Worm (Caenorhabditis elegans) whole organism, L1 larva: ENCODE results near the gene ckb-2.
A peak's percentile ranks its signal among the peaks of the same experiment; 100 is the strongest.

Experiments used
- C34B4.2 ChIP-seq: sonication (generic microtip); optimal IDR thresholded peaks from 2 replicates; lab custom pipeline; 2017; ENCODE audit warnings: mild to moderate bottlenecking, missing genetic modification characterization, missing compliant biosample characterization
- F16B12.6 ChIP-seq: fragments of 150-350 bp; optimal IDR thresholded peaks from 2 replicates; lab custom pipeline; 2014; ENCODE audit warnings: missing biosample characterization, missing genetic modification characterization
- Y116A8C.19 ChIP-seq: sonication (generic microtip); optimal IDR thresholded peaks from 2 replicates; lab custom pipeline; 2016; ENCODE audit warnings: missing compliant biosample characterization, missing genetic modification characterization, borderline replicate concordance
- aha-1 ChIP-seq: fragments of 150-350 bp; optimal IDR thresholded peaks from 2 replicates; lab custom pipeline; 2014; ENCODE audit warnings: missing biosample characterization, missing genetic modification characterization
- alr-1 ChIP-seq: fragments of 200-800 bp; sonication (Bioruptor generic); optimal IDR thresholded peaks from 2 replicates; lab custom pipeline; 2018; ENCODE audit warnings: borderline replicate concordance, mild to moderate bottlenecking, missing genetic modification characterization, missing compliant biosample characterization
- blmp-1 ChIP-seq: fragments of 150-350 bp; optimal IDR thresholded peaks from 2 replicates; lab custom pipeline; 2014; ENCODE audit warnings: missing biosample characterization, missing genetic modification characterization
- ceh-63 ChIP-seq: fragments of 200-800 bp; sonication (Bioruptor generic); optimal IDR thresholded peaks from 2 replicates; lab custom pipeline; 2018; ENCODE audit warnings: mild to moderate bottlenecking, missing genetic modification characterization, missing compliant biosample characterization
- ceh-8 ChIP-seq: fragments of 200-800 bp; sonication (Bioruptor generic); optimal IDR thresholded peaks from 2 replicates; lab custom pipeline; 2018; ENCODE audit warnings: mild to moderate bottlenecking, missing genetic modification characterization, moderate library complexity, missing compliant biosample characterization
- ceh-90 ChIP-seq: sonication (generic microtip); optimal IDR thresholded peaks from 2 replicates; lab custom pipeline; 2016; ENCODE audit warnings: missing genetic modification characterization, missing compliant biosample characterization
- dpl-1 ChIP-seq, 3 experiments: fragments of 150-350 bp in 2 of 3; sonication (generic microtip) in 1 of 3; optimal IDR thresholded peaks; 2 replicates each; lab custom pipeline; 2014 to 2017; ENCODE audit warnings: missing biosample characterization in 3 of 3, missing genetic modification characterization in 3 of 3, missing genetic modification reagents in 3 of 3
- dsc-1 ChIP-seq: sonication (generic microtip); optimal IDR thresholded peaks from 2 replicates; lab custom pipeline; 2016; ENCODE audit warnings: mild to moderate bottlenecking, missing genetic modification characterization, missing compliant biosample characterization
- elt-2 ChIP-seq: sonication (generic microtip); optimal IDR thresholded peaks from 2 replicates; lab custom pipeline; 2016; ENCODE audit warnings: missing genetic modification characterization, mild to moderate bottlenecking, inconsistent platforms, missing compliant biosample characterization, missing genetic modification reagents
- elt-3 ChIP-seq, 6 experiments: fragments of 150-350 bp in 1 of 6; sonication (generic microtip); optimal IDR thresholded peaks; 2 replicates each; lab custom pipeline; 2017 to 2018; ENCODE audit warnings: missing biosample characterization in 6 of 6, missing genetic modification characterization in 6 of 6, inconsistent platforms in 1 of 6
- ets-5 ChIP-seq: fragments of 200-800 bp; sonication (Bioruptor generic); IDR thresholded peaks from 2 replicates; pipeline ENCODE4 v1.3.6; 2022; ENCODE audit warnings: missing genetic modification characterization, missing compliant biosample characterization
- fkh-8 ChIP-seq: sonication (generic microtip); optimal IDR thresholded peaks from 2 replicates; lab custom pipeline; 2016; ENCODE audit warnings: mild to moderate bottlenecking, missing genetic modification characterization, missing compliant biosample characterization
- grh-1 ChIP-seq: fragments of 200-800 bp; sonication (Bioruptor generic); IDR thresholded peaks from 2 replicates; pipeline ENCODE4 v1.3.6; 2022; ENCODE audit warnings: missing genetic modification reagents, missing genetic modification characterization, missing compliant biosample characterization
- hlh-17 ChIP-seq: fragments of 200-800 bp; sonication (Bioruptor generic); optimal IDR thresholded peaks from 2 replicates; lab custom pipeline; 2018; ENCODE audit warnings: missing genetic modification characterization, mild to moderate bottlenecking, missing compliant biosample characterization, moderate library complexity, borderline replicate concordance
- hlh-4 ChIP-seq: sonication (generic microtip); optimal IDR thresholded peaks from 2 replicates; lab custom pipeline; 2016; ENCODE audit warnings: mild to moderate bottlenecking, missing genetic modification characterization, missing compliant biosample characterization
- hpl-2 ChIP-seq: fragments of 150-350 bp; optimal IDR thresholded peaks from 2 replicates; lab custom pipeline; 2014; ENCODE audit warnings: missing biosample characterization, missing genetic modification reagents, missing genetic modification characterization
- irx-1 ChIP-seq: sonication (generic microtip); optimal IDR thresholded peaks from 2 replicates; lab custom pipeline; 2016; ENCODE audit warnings: missing genetic modification characterization, missing compliant biosample characterization
- isw-1 ChIP-seq: fragments of 200-800 bp; sonication (Bioruptor generic); IDR thresholded peaks from 2 replicates; pipeline ENCODE4 v1.3.6; 2022; ENCODE audit warnings: missing genetic modification characterization, missing compliant biosample characterization
- lin-14 ChIP-seq: fragments of 200-800 bp; sonication (Bioruptor generic); optimal IDR thresholded peaks from 2 replicates; lab custom pipeline; 2018; ENCODE audit warnings: mild to moderate bottlenecking, missing genetic modification characterization, moderate library complexity, missing compliant biosample characterization
- lin-15B ChIP-seq: fragments of 150-350 bp; sonication (generic microtip); optimal IDR thresholded peaks from 3 replicates; lab custom pipeline; 2014; ENCODE audit warnings: missing biosample characterization, missing genetic modification characterization
- lin-35 ChIP-seq, 2 experiments: fragments of 150-350 bp; optimal IDR thresholded peaks; 2 replicates each; lab custom pipeline; 2014; ENCODE audit warnings: missing biosample characterization in 2 of 2, missing genetic modification characterization in 2 of 2, missing genetic modification reagents in 2 of 2
- lin-39 ChIP-seq: fragments of 150-350 bp; optimal IDR thresholded peaks from 2 replicates; lab custom pipeline; 2014; ENCODE audit warnings: missing biosample characterization, missing genetic modification reagents, missing genetic modification characterization
- lir-3 ChIP-seq: sonication (generic microtip); optimal IDR thresholded peaks from 2 replicates; lab custom pipeline; 2016; ENCODE audit warnings: mild to moderate bottlenecking, missing genetic modification characterization, moderate library complexity, missing compliant biosample characterization; ENCODE audit not compliant: poor library complexity
- lsy-2 ChIP-seq, 2 experiments: fragments of 150-350 bp; optimal IDR thresholded peaks; 2 replicates each; lab custom pipeline; 2014; ENCODE audit warnings: missing biosample characterization in 2 of 2, missing genetic modification characterization in 2 of 2
- mab-9 ChIP-seq: fragments of 200-800 bp; sonication (Bioruptor generic); IDR thresholded peaks from 2 replicates; pipeline ENCODE4 v1.3.6; 2022; ENCODE audit warnings: missing genetic modification reagents, missing genetic modification characterization, missing compliant biosample characterization
- mdl-1 ChIP-seq, 2 experiments: fragments of 150-350 bp; optimal IDR thresholded peaks; 2 replicates each; lab custom pipeline; 2014 to 2017; ENCODE audit warnings: missing biosample characterization in 2 of 2, missing genetic modification characterization in 2 of 2, inconsistent platforms in 1 of 2
- mep-1 ChIP-seq: fragments of 150-350 bp; optimal IDR thresholded peaks from 2 replicates; lab custom pipeline; 2014; ENCODE audit warnings: missing biosample characterization, missing genetic modification characterization
- nhr-11 ChIP-seq: fragments of 150-350 bp; optimal IDR thresholded peaks from 2 replicates; lab custom pipeline; 2014; ENCODE audit warnings: missing biosample characterization, missing genetic modification characterization
- nhr-47 ChIP-seq: sonication (generic microtip); optimal IDR thresholded peaks from 2 replicates; lab custom pipeline; 2016; ENCODE audit warnings: mild to moderate bottlenecking, missing genetic modification characterization, moderate library complexity, missing compliant biosample characterization
- nhr-71 ChIP-seq: sonication (generic microtip); optimal IDR thresholded peaks from 2 replicates; lab custom pipeline; 2016; ENCODE audit warnings: mild to moderate bottlenecking, missing genetic modification characterization, moderate library complexity, missing compliant biosample characterization
- nhr-76 ChIP-seq: sonication (generic microtip); optimal IDR thresholded peaks from 2 replicates; lab custom pipeline; 2017; ENCODE audit warnings: missing biosample characterization, missing genetic modification characterization
- nhr-77 ChIP-seq: fragments of 150-350 bp; optimal IDR thresholded peaks from 2 replicates; lab custom pipeline; 2014; ENCODE audit warnings: missing biosample characterization, missing genetic modification characterization
- nhr-84 ChIP-seq: sonication (generic microtip); optimal IDR thresholded peaks from 2 replicates; lab custom pipeline; 2017; ENCODE audit warnings: missing biosample characterization, missing genetic modification characterization
- nhr-85 ChIP-seq: sonication (generic microtip); peaks from one replicate; lab custom pipeline; 2016; ENCODE audit warnings: missing genetic modification characterization, inconsistent platforms, missing compliant biosample characterization
- pax-3 ChIP-seq: fragments of 200-800 bp; sonication (Bioruptor generic); optimal IDR thresholded peaks from 2 replicates; lab custom pipeline; 2018; ENCODE audit warnings: mild to moderate bottlenecking, missing genetic modification characterization, moderate library complexity, missing compliant biosample characterization
- pqm-1 ChIP-seq: sonication (generic microtip); optimal IDR thresholded peaks from 3 replicates; lab custom pipeline; 2017; ENCODE audit warnings: missing biosample characterization, missing genetic modification characterization
- rnt-1 ChIP-seq: sonication (generic microtip); optimal IDR thresholded peaks from 2 replicates; lab custom pipeline; 2016; ENCODE audit warnings: mild to moderate bottlenecking, missing genetic modification characterization, moderate library complexity, missing compliant biosample characterization
- snpc-4 ChIP-seq: fragments of 150-350 bp; optimal IDR thresholded peaks from 2 replicates; lab custom pipeline; 2014; ENCODE audit warnings: missing biosample characterization, missing genetic modification characterization
- snu-23 ChIP-seq: sonication (generic microtip); optimal IDR thresholded peaks from 2 replicates; lab custom pipeline; 2016; ENCODE audit warnings: missing genetic modification characterization, missing compliant biosample characterization
- sptf-1 ChIP-seq: fragments of 150-350 bp; optimal IDR thresholded peaks from 2 replicates; lab custom pipeline; 2014; ENCODE audit warnings: missing biosample characterization, missing genetic modification characterization
- swsn-7 ChIP-seq: sonication (generic microtip); optimal IDR thresholded peaks from 2 replicates; lab custom pipeline; 2016; ENCODE audit warnings: missing genetic modification characterization, missing compliant biosample characterization
- unc-62 ChIP-seq: fragments of 150-350 bp; optimal IDR thresholded peaks from 2 replicates; lab custom pipeline; 2014; ENCODE audit warnings: missing biosample characterization, missing genetic modification reagents, missing genetic modification characterization
- unc-86 ChIP-seq: sonication (generic microtip); optimal IDR thresholded peaks from 2 replicates; lab custom pipeline; 2016; ENCODE audit warnings: missing genetic modification characterization, missing compliant biosample characterization
- unc-98 ChIP-seq: fragments of 200-800 bp; sonication (Bioruptor generic); IDR thresholded peaks from 2 replicates; pipeline ENCODE4 v1.3.6; 2022; ENCODE audit warnings: missing genetic modification characterization, missing compliant biosample characterization
- vab-15 ChIP-seq: sonication (generic microtip); optimal IDR thresholded peaks from 2 replicates; lab custom pipeline; 2017; ENCODE audit warnings: missing genotype, mild to moderate bottlenecking, missing genetic modification characterization, missing compliant biosample characterization
- xbp-1 ChIP-seq: sonication (generic microtip); optimal IDR thresholded peaks from 2 replicates; lab custom pipeline; 2016; ENCODE audit warnings: missing genetic modification characterization, missing compliant biosample characterization
- zag-1 ChIP-seq: fragments of 150-350 bp; optimal IDR thresholded peaks from 2 replicates; lab custom pipeline; 2014; ENCODE audit warnings: missing biosample characterization, missing genetic modification characterization
- zip-4 ChIP-seq: fragments of 200-800 bp; sonication (Bioruptor generic); optimal IDR thresholded peaks from 2 replicates; lab custom pipeline; 2018; ENCODE audit warnings: mild to moderate bottlenecking, missing genetic modification characterization, moderate library complexity, missing compliant biosample characterization
- ztf-11 ChIP-seq, 2 experiments: sonication (generic microtip); optimal IDR thresholded peaks; 2 replicates each; lab custom pipeline; 2016 to 2017; ENCODE audit warnings: missing genetic modification characterization in 2 of 2, missing biosample characterization in 1 of 2, missing compliant biosample characterization in 1 of 2
- ztf-4 ChIP-seq: fragments of 150-350 bp; optimal IDR thresholded peaks from 2 replicates; lab custom pipeline; 2014; ENCODE audit warnings: missing biosample characterization, missing genetic modification characterization

Gene ckb-2

ce11 chrIII:4330984-4331383, 36.8 kb upstream of the ckb-2 start, which contains the start of gene gly-6:
Gene gly-6, minus strand, starts transcription at chrIII:4331228.
- TF ChIP-seq nhr-84 (tag; lab: Kevin White, UChicago) (no peak), nhr-76 (tag; lab: Kevin White, UChicago) (no peak), nhr-47 (no peak), ztf-4 (tag; lab: Kevin White, UChicago) (no peak), C34B4.2 (tag; lab: Kevin White, UChicago) (no peak), mab-9 (GFP tag; lab: Robert Waterston, UW) (no peak), elt-2 (tag; lab: Kevin White, UChicago) (no peak), irx-1 (tag; lab: Kevin White, UChicago) (no peak), ztf-11 (tag; optimal IDR thresholded peaks at IDR 0.05; lab: Kevin White, UChicago) (no peak), ets-5 (GFP tag; lab: Robert Waterston, UW) (no peak), xbp-1 (no peak), blmp-1 (tag; lab: Kevin White, UChicago) (peak; percentile 90), lin-35 (GFP tag; optimal IDR thresholded peaks at IDR 0.05; lab: Kevin White, UChicago) (peak in 1 of 2 experiments; percentile 4), isw-1 (GFP tag; lab: Robert Waterston, UW) (no peak), zip-4 (GFP tag; lab: Kevin White, UChicago) (no peak), nhr-11 (tag; lab: Kevin White, UChicago) (no peak), dpl-1 (GFP tag; optimal IDR thresholded peaks at IDR 0.05; lab: Kevin White, UChicago) (no peak), lir-3 (tag; lab: Kevin White, UChicago) (no peak), dsc-1 (no peak), hlh-4 (tag; lab: Kevin White, UChicago) (no peak), pqm-1 (tag; lab: Kevin White, UChicago) (no peak), lin-39 (tag; lab: Kevin White, UChicago) (no peak), mdl-1 (tag; optimal IDR thresholded peaks at IDR 0.05; lab: Kevin White, UChicago) (no peak), snu-23 (GFP tag; lab: Kevin White, UChicago) (peak; percentile 27), zag-1 (tag; lab: Kevin White, UChicago) (no peak), aha-1 (tag; lab: Kevin White, UChicago) (no peak), ceh-90 (tag; lab: Kevin White, UChicago) (no peak), pax-3 (tag; lab: Kevin White, UChicago) (no peak), nhr-71 (tag; lab: Kevin White, UChicago) (peak; percentile 6), unc-98 (no peak), lin-14 (GFP tag; lab: Kevin White, UChicago) (peak; percentile 63), hpl-2 (GFP tag; lab: Kevin White, UChicago) (no peak), rnt-1 (tag; lab: Kevin White, UChicago) (peak; percentile 16), vab-15 (tag; lab: Kevin White, UChicago) (no peak), grh-1 (GFP tag; lab: Robert Waterston, UW) (no peak), hlh-17 (GFP tag; lab: Kevin White, UChicago) (no peak), lsy-2 (tag; optimal IDR thresholded peaks at IDR 0.05; lab: Kevin White, UChicago) (peak in 1 of 2 experiments; percentile 24), Y116A8C.19 (tag; lab: Kevin White, UChicago) (no peak), nhr-77 (tag; lab: Kevin White, UChicago) (no peak), mep-1 (tag; lab: Kevin White, UChicago) (peak; percentile 66), elt-3 (tag; optimal IDR thresholded peaks at IDR 0.05; lab: Kevin White, UChicago) (peak in 1 of 6 experiments; percentile 26), lin-15B (no peak), ceh-8 (GFP tag; lab: Kevin White, UChicago) (no peak), unc-62 (GFP tag; lab: Kevin White, UChicago) (no peak), ceh-63 (GFP tag; lab: Kevin White, UChicago) (no peak), fkh-8 (tag; lab: Kevin White, UChicago) (no peak), alr-1 (no peak), F16B12.6 (tag; lab: Kevin White, UChicago) (no peak), snpc-4 (tag; lab: Kevin White, UChicago) (no peak), nhr-85 (tag; lab: Kevin White, UChicago) (peak; percentile 82), unc-86 (no peak), sptf-1 (no peak), swsn-7 (tag; lab: Kevin White, UChicago) (no peak)
